Fruit fly (Drosophila melanogaster) S2 (cell line): ENCODE data around the gene Syx1A.

Source experiments
- CG8478 ChIP-seq: fragments of >200 bp; optimal IDR thresholded peaks from 2 replicates; lab custom pipeline; 2018
- CTCF ChIP-seq, 2 experiments: fragments of >200 bp; optimal IDR thresholded peaks; 2 replicates each; lab custom pipeline; 2018

DNA sequence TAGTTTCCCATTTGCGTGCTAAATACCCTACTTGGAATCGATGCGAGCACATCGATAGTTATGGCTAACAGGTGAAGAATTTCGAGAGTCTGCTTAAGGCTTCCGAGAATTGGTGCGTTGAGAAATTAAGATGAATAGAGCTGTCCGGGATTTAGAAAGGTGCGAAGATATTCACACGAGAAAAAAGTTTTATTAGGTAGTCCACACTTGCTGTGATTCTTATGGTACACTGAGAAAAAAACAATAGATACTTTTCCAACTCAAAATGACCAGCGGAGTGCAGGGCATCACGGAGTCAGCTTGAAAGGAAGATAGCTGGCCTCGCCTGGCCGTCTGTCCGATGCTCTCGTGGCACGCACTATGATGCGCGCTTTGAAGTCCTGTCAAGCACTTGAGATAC is 39.0 kb upstream of the Syx1A start:
- TF ChIP-seq CG8478 = no peak
- no peak for TF ChIP-seq CTCF (optimal IDR thresholded peaks at IDR 0.05; lab: Kevin White, UChicago)
